Fruit fly (Drosophila melanogaster) whole organism, embryonic: Measurements from ENCODE around the gene CG8668.

ENCODE experiments used
- ATbp ChIP-seq: fragments of 200-800 bp; sonication (Bioruptor generic); optimal IDR thresholded peaks from 2 replicates; lab custom pipeline; 2017; ENCODE audit warnings: missing biosample characterization, mild to moderate bottlenecking, missing genetic modification characterization, missing genetic modification reagents
- Adf1 ChIP-seq: fragments of 200-800 bp; sonication (Bioruptor generic); IDR thresholded peaks from 2 replicates; pipeline ENCODE4 v1.3.6; 2022; ENCODE audit warnings: missing biosample characterization, missing genetic modification characterization
- C15 ChIP-seq: fragments of 200-800 bp; sonication (Bioruptor generic); IDR thresholded peaks from 3 replicates; pipeline ENCODE4 v1.3.6; 2022; ENCODE audit warnings: missing biosample characterization, missing genetic modification characterization
- CG10543 ChIP-seq: fragments of 200-800 bp; sonication (Bioruptor generic); optimal IDR thresholded peaks from 3 replicates; lab custom pipeline; 2017; ENCODE audit warnings: missing biosample characterization, mild to moderate bottlenecking, missing genetic modification characterization, moderate library complexity
- CG10979 ChIP-seq: fragments of 200-800 bp; sonication (Bioruptor generic); optimal IDR thresholded peaks from 2 replicates; lab custom pipeline; 2018; ENCODE audit warnings: missing biosample characterization, mild to moderate bottlenecking, missing genetic modification characterization, moderate library complexity
- CG11398 ChIP-seq: fragments of 200-800 bp; sonication (Bioruptor generic); optimal IDR thresholded peaks from 2 replicates; lab custom pipeline; 2016; ENCODE audit warnings: missing biosample characterization, missing genetic modification characterization
- CG11504 ChIP-seq: fragments of 200-800 bp; sonication (Bioruptor generic); optimal IDR thresholded peaks from 3 replicates; lab custom pipeline; 2019; ENCODE audit warnings: missing biosample characterization, mild to moderate bottlenecking, missing genetic modification characterization, moderate library complexity
- CG11560 ChIP-seq: fragments of 200-800 bp; sonication (Bioruptor generic); IDR thresholded peaks from 3 replicates; pipeline ENCODE4 v1.3.6; 2022; ENCODE audit warnings: missing biosample characterization, missing genetic modification characterization
- CG12071 ChIP-seq: fragments of 200-800 bp; sonication (Bioruptor generic); optimal IDR thresholded peaks from 3 replicates; lab custom pipeline; 2018; ENCODE audit warnings: missing biosample characterization, mild to moderate bottlenecking, missing genetic modification characterization
- CG12219 ChIP-seq: fragments of 200-800 bp; sonication (Bioruptor generic); optimal IDR thresholded peaks from 3 replicates; lab custom pipeline; 2018; ENCODE audit warnings: missing biosample characterization, mild to moderate bottlenecking, missing genetic modification characterization
- CG12659 ChIP-seq: fragments of 200-800 bp; sonication (Bioruptor generic); optimal IDR thresholded peaks from 3 replicates; lab custom pipeline; 2017; ENCODE audit warnings: mild to moderate bottlenecking, missing biosample characterization, missing genetic modification reagents, missing genetic modification characterization
- CG12744 ChIP-seq: fragments of 200-800 bp; sonication (Bioruptor generic); optimal IDR thresholded peaks from 2 replicates; lab custom pipeline; 2016; ENCODE audit warnings: missing biosample characterization, missing genetic modification characterization
- CG13424 ChIP-seq: fragments of 200-800 bp; sonication (Bioruptor generic); optimal IDR thresholded peaks from 2 replicates; lab custom pipeline; 2019; ENCODE audit warnings: missing biosample characterization, mild to moderate bottlenecking, missing genetic modification characterization, moderate library complexity
- CG14441 ChIP-seq: fragments of 200-800 bp; sonication (Bioruptor generic); IDR thresholded peaks from 2 replicates; pipeline ENCODE4 v1.3.6; 2022; ENCODE audit warnings: missing biosample characterization, missing genetic modification characterization
- CG15696 ChIP-seq: fragments of 200-800 bp; sonication (Bioruptor generic); optimal IDR thresholded peaks from 2 replicates; lab custom pipeline; 2019; ENCODE audit warnings: missing biosample characterization, mild to moderate bottlenecking, missing genetic modification characterization, moderate library complexity
- CG16863 ChIP-seq: fragments of 200-800 bp; sonication (Bioruptor generic); optimal IDR thresholded peaks from 3 replicates; lab custom pipeline; 2016; ENCODE audit warnings: missing biosample characterization, missing genetic modification characterization
- CG18764 ChIP-seq: fragments of 200-800 bp; sonication (Bioruptor generic); optimal IDR thresholded peaks from 3 replicates; lab custom pipeline; 2016; ENCODE audit warnings: missing biosample characterization, missing genetic modification characterization
- CG2678 ChIP-seq: fragments of 200-800 bp; sonication (Bioruptor generic); optimal IDR thresholded peaks from 3 replicates; lab custom pipeline; 2019; ENCODE audit warnings: missing biosample characterization, mild to moderate bottlenecking, missing genetic modification characterization, moderate library complexity
- CG31441 ChIP-seq: fragments of 200-800 bp; sonication (Bioruptor generic); IDR thresholded peaks from 2 replicates; pipeline ENCODE4 v1.3.6; 2022; ENCODE audit warnings: missing biosample characterization, missing genetic modification characterization
- CG3281 ChIP-seq: fragments of 200-800 bp; sonication (Bioruptor generic); optimal IDR thresholded peaks from 3 replicates; lab custom pipeline; 2017; ENCODE audit warnings: missing biosample characterization, mild to moderate bottlenecking, missing genetic modification characterization
- CG33213 ChIP-seq: fragments of 200-800 bp; sonication (Bioruptor generic); optimal IDR thresholded peaks from 3 replicates; lab custom pipeline; 2016; ENCODE audit warnings: missing biosample characterization, missing genetic modification characterization
- CG3407 ChIP-seq: fragments of 200-800 bp; sonication (Bioruptor generic); optimal IDR thresholded peaks from 2 replicates; lab custom pipeline; 2018; ENCODE audit warnings: missing biosample characterization, mild to moderate bottlenecking, missing genetic modification characterization
- CG5180 ChIP-seq: fragments of 200-800 bp; sonication (Bioruptor generic); optimal IDR thresholded peaks from 3 replicates; lab custom pipeline; 2017; ENCODE audit warnings: missing biosample characterization, missing genetic modification characterization, mild to moderate bottlenecking, moderate library complexity, missing genetic modification reagents
- CG6254 ChIP-seq: fragments of 200-800 bp; sonication (Bioruptor generic); optimal IDR thresholded peaks from 3 replicates; lab custom pipeline; 2017; ENCODE audit warnings: mild to moderate bottlenecking, missing biosample characterization, missing genetic modification reagents, missing genetic modification characterization
- CG7372 ChIP-seq: fragments of 200-800 bp; sonication (Bioruptor generic); IDR thresholded peaks from 2 replicates; pipeline ENCODE4 v1.3.6; 2022; ENCODE audit warnings: missing biosample characterization, missing genetic modification characterization
- CG7987 ChIP-seq: fragments of 200-800 bp; sonication (Bioruptor generic); optimal IDR thresholded peaks from 2 replicates; lab custom pipeline; 2018; ENCODE audit warnings: missing biosample characterization, mild to moderate bottlenecking, missing genetic modification characterization, moderate library complexity
- CG8089 ChIP-seq: fragments of 200-800 bp; sonication (Bioruptor generic); optimal IDR thresholded peaks from 3 replicates; lab custom pipeline; 2016; ENCODE audit warnings: missing biosample characterization, missing genetic modification characterization
- CG8924 ChIP-seq: fragments of 200-800 bp; optimal IDR thresholded peaks from 3 replicates; lab custom pipeline; 2019; ENCODE audit warnings: missing biosample characterization, mild to moderate bottlenecking, missing genetic modification characterization, moderate library complexity
- CG9727 ChIP-seq: fragments of 200-800 bp; sonication (Bioruptor generic); optimal IDR thresholded peaks from 3 replicates; lab custom pipeline; 2017; ENCODE audit warnings: missing biosample characterization, mild to moderate bottlenecking, missing genetic modification characterization
- CG9876 ChIP-seq: fragments of 200-800 bp; sonication (Bioruptor generic); optimal IDR thresholded peaks from 2 replicates; lab custom pipeline; 2016; ENCODE audit warnings: missing biosample characterization, missing genetic modification characterization
- Chrac-16 ChIP-seq: fragments of 200-800 bp; sonication (Bioruptor generic); optimal IDR thresholded peaks from 3 replicates; lab custom pipeline; 2016; ENCODE audit warnings: missing biosample characterization, missing genetic modification characterization
- Dad ChIP-seq: fragments of 200-800 bp; sonication (Bioruptor generic); optimal IDR thresholded peaks from 3 replicates; lab custom pipeline; 2016; ENCODE audit warnings: missing biosample characterization, missing genetic modification characterization
- Dek ChIP-seq: fragments of 200-800 bp; sonication (Bioruptor generic); optimal IDR thresholded peaks from 3 replicates; lab custom pipeline; 2019; ENCODE audit warnings: missing biosample characterization, mild to moderate bottlenecking, missing genetic modification characterization, moderate library complexity
- Elba2 ChIP-seq: fragments of 200-800 bp; sonication (Bioruptor generic); optimal IDR thresholded peaks from 3 replicates; lab custom pipeline; 2016; ENCODE audit warnings: missing biosample characterization, missing genetic modification characterization
- HLH3B ChIP-seq: fragments of 200-800 bp; sonication (Bioruptor generic); IDR thresholded peaks from 2 replicates; pipeline ENCODE4 v1.3.6; 2022; ENCODE audit warnings: missing biosample characterization, missing genetic modification characterization
- Hr3 ChIP-seq: fragments of 200-800 bp; sonication (Bioruptor generic); optimal IDR thresholded peaks from 3 replicates; lab custom pipeline; 2016; ENCODE audit warnings: missing biosample characterization, missing genetic modification characterization
- Hsf ChIP-seq: fragments of 200-800 bp; sonication (Bioruptor generic); optimal IDR thresholded peaks from 3 replicates; lab custom pipeline; 2016; ENCODE audit warnings: missing biosample characterization, missing genetic modification characterization
- Nf-YC ChIP-seq: fragments of 200-800 bp; optimal IDR thresholded peaks from 3 replicates; lab custom pipeline; 2019; ENCODE audit warnings: missing biosample characterization, mild to moderate bottlenecking, missing genetic modification characterization, moderate library complexity
- Vsx1 ChIP-seq: fragments of 200-800 bp; sonication (Bioruptor generic); optimal IDR thresholded peaks from 2 replicates; lab custom pipeline; 2017; ENCODE audit warnings: missing biosample characterization, mild to moderate bottlenecking, missing genetic modification characterization, missing genetic modification reagents
- ato ChIP-seq: fragments of 200-800 bp; sonication (Bioruptor generic); IDR thresholded peaks from 2 replicates; pipeline ENCODE4 v1.3.6; 2022; ENCODE audit warnings: missing biosample characterization, missing genetic modification characterization; ENCODE audit not compliant: partially characterized antibody
- br ChIP-seq: fragments of >200 bp; optimal IDR thresholded peaks from 2 replicates; lab custom pipeline; 2017
- cato ChIP-seq: fragments of 200-800 bp; sonication (Bioruptor generic); optimal IDR thresholded peaks from 2 replicates; lab custom pipeline; 2016; ENCODE audit warnings: missing biosample characterization, missing genetic modification characterization, borderline replicate concordance
- hb ChIP-seq: fragments of 200-800 bp; sonication (Bioruptor generic); IDR thresholded peaks from 3 replicates; pipeline ENCODE4 v1.3.6; 2022; ENCODE audit warnings: missing biosample characterization, missing genetic modification characterization; ENCODE audit not compliant: partially characterized antibody
- klu ChIP-seq: fragments of 200-800 bp; sonication (Bioruptor generic); IDR thresholded peaks from 2 replicates; pipeline ENCODE4 v1.3.6; 2022; ENCODE audit warnings: missing biosample characterization, missing genetic modification characterization
- lab ChIP-seq: fragments of 200-800 bp; sonication (Bioruptor generic); optimal IDR thresholded peaks from 3 replicates; lab custom pipeline; 2017; ENCODE audit warnings: missing biosample characterization, missing genetic modification characterization, mild to moderate bottlenecking, moderate library complexity, missing genetic modification reagents
- pan ChIP-seq, 4 experiments: fragments of >200 bp in 3 of 4; fragments of 200-800 bp in 1 of 4; sonication (Bioruptor generic) in 1 of 4; optimal IDR thresholded peaks in 3 of 4; IDR thresholded peaks in 1 of 4; 2 replicates each; pipeline versions ENCODE4 v1.3.6 to Lab custom; 2017 to 2022; ENCODE audit warnings: missing biosample characterization in 2 of 4, missing genetic modification characterization in 2 of 4, mixed read lengths in 1 of 4
- sc ChIP-seq, 3 experiments: fragments of >200 bp in 2 of 3; fragments of 200-800 bp in 1 of 3; sonication (Bioruptor generic) in 1 of 3; optimal IDR thresholded peaks; 2 replicates in 2 of 3; 3 replicates in 1 of 3; lab custom pipeline; 2017; ENCODE audit warnings: mild to moderate bottlenecking in 1 of 3, missing biosample characterization in 1 of 3, missing genetic modification characterization in 1 of 3, missing genetic modification reagents in 1 of 3
- so ChIP-seq: fragments of 200-800 bp; sonication (Bioruptor generic); IDR thresholded peaks from 3 replicates; pipeline ENCODE4 v1.3.6; 2022; ENCODE audit warnings: missing biosample characterization, missing genetic modification characterization
- tin ChIP-seq: fragments of 200-800 bp; sonication (Bioruptor generic); optimal IDR thresholded peaks from 3 replicates; lab custom pipeline; 2016; ENCODE audit warnings: missing biosample characterization, missing genetic modification characterization

CG8668 gene

dm6 chr2L:8164219-8164618 is 37.4 kb downstream of the CG8668 start (continued):
- TF ChIP-seq CG12071 (peak; percentile 88), HLH3B (GFP tag; lab: Robert Waterston, UW) (peak; percentile 50; the same call in 1 of the 2 replicates), Dek (tag; lab: Kevin White, UChicago) (peak; percentile 48), CG12744 (GFP tag; lab: Kevin White, UChicago) (peak; percentile 66), CG18764 (GFP tag; lab: Kevin White, UChicago) (peak; percentile 83), Adf1 (GFP tag; lab: Robert Waterston, UW) (no peak), CG9876 (GFP tag; lab: Kevin White, UChicago) (peak; percentile 34), CG31441 (GFP tag; lab: Robert Waterston, UW) (peak; percentile 87), CG5180 (peak; percentile 75), so (peak; percentile 79; the same call in 2 of the 3 replicates), cato (GFP tag; lab: Kevin White, UChicago) (peak; percentile 43), pan (optimal IDR thresholded peaks at IDR 0.05; lab: Kevin White, UChicago) (no peak), pan (GFP tag; optimal IDR thresholded peaks at IDR 0.05 in 1 of 2, IDR thresholded peaks at IDR 0.05 in 1 of 2) (peak in 1 of 2 experiments; percentile 69), ato (no peak), CG10543 (peak; percentile 61), Nf-YC (tag; lab: Kevin White, UChicago) (peak; percentile 23), klu (no peak), hb (GFP tag; lab: Robert Waterston, UW) (no peak), CG11560 (no peak), CG15696 (tag; lab: Kevin White, UChicago) (peak; percentile 92), CG2678 (tag; lab: Kevin White, UChicago) (peak; percentile 84), Chrac-16 (GFP tag; lab: Kevin White, UChicago) (no peak), CG16863 (GFP tag; lab: Kevin White, UChicago) (peak; percentile 81), C15 (GFP tag; lab: Robert Waterston, UW) (0 out of 3 replicates have a peak, but pooled peaks have one; percentile 37), Dad (GFP tag; lab: Kevin White, UChicago) (peak; percentile 4), CG12659 (GFP tag; lab: Kevin White, UChicago) (peak; percentile 73), Vsx1 (GFP tag; lab: Kevin White, UChicago) (peak; percentile 85), CG7987 (GFP tag; lab: Kevin White, UChicago) (peak; percentile 88), ATbp (GFP tag; lab: Kevin White, UChicago) (peak; percentile 98), tin (peak; percentile 53), sc (optimal IDR thresholded peaks at IDR 0.05; lab: Kevin White, UChicago) (no peak), sc (GFP tag; optimal IDR thresholded peaks at IDR 0.05; lab: Kevin White, UChicago) (peak; percentile 92), CG9727 (GFP tag; lab: Kevin White, UChicago) (peak; percentile 91), CG13424 (peak; percentile 69), CG8089 (GFP tag; lab: Kevin White, UChicago) (peak; percentile 77), CG11504 (peak; percentile 75), CG14441 (GFP tag; lab: Robert Waterston, UW) (peak; percentile 20; the same call in 1 of the 2 replicates), Hsf (GFP tag; lab: Kevin White, UChicago) (peak; percentile 45), CG3281 (GFP tag; lab: Kevin White, UChicago) (peak; percentile 53), CG11398 (GFP tag; lab: Kevin White, UChicago) (peak; percentile 85), CG8924 (tag; lab: Kevin White, UChicago) (peak; percentile 74), CG33213 (GFP tag; lab: Kevin White, UChicago) (peak; percentile 85), CG6254 (peak; percentile 90), CG7372 (GFP tag; lab: Robert Waterston, UW) (no peak), CG3407 (GFP tag; lab: Kevin White, UChicago) (peak; percentile 96), br (lab: Kevin White, UChicago) (no peak), lab (peak; percentile 88), CG10979 (tag; lab: Kevin White, UChicago) (peak; percentile 54), Hr3 (GFP tag; lab: Kevin White, UChicago) (peak; percentile 32), CG12219 (GFP tag; lab: Kevin White, UChicago) (peak; percentile 78), Elba2 (GFP tag; lab: Kevin White, UChicago) (no peak)
